Worm (Caenorhabditis elegans) whole organism, late embryonic: ENCODE results near the gene T08D10.3.

ENCODE experiments used
- K02D7.2 ChIP-seq: sonication (generic microtip); optimal IDR thresholded peaks from 2 replicates; lab custom pipeline; 2017; ENCODE audit warnings: mild to moderate bottlenecking, missing genetic modification characterization, missing compliant biosample characterization
- ahr-1 ChIP-seq: sonication (generic microtip); optimal IDR thresholded peaks from 2 replicates; lab custom pipeline; 2016; ENCODE audit warnings: missing genetic modification characterization, missing compliant biosample characterization
- ama-1 ChIP-seq: fragments of 150-350 bp; optimal IDR thresholded peaks from 2 replicates; lab custom pipeline; 2014
- ceh-31 ChIP-seq: sonication (generic microtip); optimal IDR thresholded peaks from 2 replicates; lab custom pipeline; 2016; ENCODE audit warnings: missing genetic modification characterization, missing compliant biosample characterization
- che-1 ChIP-seq: sonication (generic microtip); optimal IDR thresholded peaks from 2 replicates; lab custom pipeline; 2016; ENCODE audit warnings: mild to moderate bottlenecking, missing genetic modification characterization, missing compliant biosample characterization
- elt-2 ChIP-seq: sonication (generic microtip); optimal IDR thresholded peaks from 2 replicates; lab custom pipeline; 2016; ENCODE audit warnings: missing genetic modification reagents, missing genetic modification characterization, missing compliant biosample characterization
- ets-4 ChIP-seq: sonication (generic microtip); optimal IDR thresholded peaks from 2 replicates; lab custom pipeline; 2016; ENCODE audit warnings: missing genetic modification characterization, missing compliant biosample characterization
- fkh-10 ChIP-seq: fragments of 150-350 bp; optimal IDR thresholded peaks from 2 replicates; lab custom pipeline; 2014; ENCODE audit warnings: missing biosample characterization, missing genetic modification reagents, missing genetic modification characterization
- nhr-232 ChIP-seq: sonication (generic microtip); optimal IDR thresholded peaks from 2 replicates; lab custom pipeline; 2016; ENCODE audit warnings: missing genetic modification characterization, missing compliant biosample characterization
- pha-2 ChIP-seq: sonication (generic microtip); optimal IDR thresholded peaks from 2 replicates; lab custom pipeline; 2017; ENCODE audit warnings: mild to moderate bottlenecking, missing genetic modification characterization, missing compliant biosample characterization
- sdc-2 ChIP-seq: sonication (generic microtip); optimal IDR thresholded peaks from 2 replicates; lab custom pipeline; 2016; ENCODE audit warnings: missing genotype, missing genetic modification characterization, missing compliant biosample characterization
- tbx-2 ChIP-seq: sonication (generic microtip); optimal IDR thresholded peaks from 2 replicates; lab custom pipeline; 2016; ENCODE audit warnings: missing genetic modification characterization, missing compliant biosample characterization

DNA sequence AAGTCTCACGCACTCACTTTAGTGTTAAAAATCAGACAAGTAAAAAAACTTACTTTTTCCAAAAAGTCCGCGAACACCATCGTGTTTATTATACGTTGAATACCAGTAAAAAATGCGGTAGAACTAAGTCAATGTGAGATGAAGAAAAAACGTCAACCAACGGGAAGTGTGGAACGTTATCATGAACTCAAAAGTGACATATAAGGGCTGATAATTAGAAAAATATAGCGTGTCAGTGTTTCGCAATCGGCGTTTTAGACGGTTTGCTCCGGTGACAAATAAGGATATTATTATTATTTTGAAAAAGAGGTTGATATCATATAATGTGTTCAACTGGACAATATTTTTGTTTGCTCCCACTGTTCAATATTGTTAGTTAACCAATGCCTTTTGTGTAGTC is 49.7 kb downstream of the T08D10.3 start:
- TF ChIP-seq elt-2 (tag; lab: Kevin White, UChicago) = no peak
- TF ChIP-seq fkh-10 (GFP tag; lab: Kevin White, UChicago) = no peak
- no peak for TF ChIP-seq nhr-232 (tag; lab: Kevin White, UChicago)
- no peak for TF ChIP-seq K02D7.2 (tag; lab: Kevin White, UChicago)
- no peak for TF ChIP-seq ahr-1
- no peak for TF ChIP-seq ets-4 (tag; lab: Kevin White, UChicago)
- no peak for TF ChIP-seq sdc-2 (tag; lab: Kevin White, UChicago)
- TF ChIP-seq tbx-2 (tag; lab: Kevin White, UChicago) = no peak
- TF ChIP-seq ceh-31 (tag; lab: Kevin White, UChicago) = no peak
- TF ChIP-seq pha-2 (tag; lab: Kevin White, UChicago) = no peak
- TF ChIP-seq che-1 (tag; lab: Kevin White, UChicago) = no peak
- no peak for TF ChIP-seq ama-1
